Worm (Caenorhabditis elegans) whole organism, L1 larva: ENCODE measurements around the gene acl-3.

Source experiments
- C04F5.9 ChIP-seq: sonication (generic microtip); optimal IDR thresholded peaks from 2 replicates; lab custom pipeline; 2016; ENCODE audit warnings: missing genetic modification characterization, missing compliant biosample characterization
- C34B4.2 ChIP-seq: sonication (generic microtip); optimal IDR thresholded peaks from 2 replicates; lab custom pipeline; 2017; ENCODE audit warnings: mild to moderate bottlenecking, missing genetic modification characterization, missing compliant biosample characterization
- F16B12.6 ChIP-seq: fragments of 150-350 bp; optimal IDR thresholded peaks from 2 replicates; lab custom pipeline; 2014; ENCODE audit warnings: missing biosample characterization, missing genetic modification characterization
- Y116A8C.19 ChIP-seq: sonication (generic microtip); optimal IDR thresholded peaks from 2 replicates; lab custom pipeline; 2016; ENCODE audit warnings: missing compliant biosample characterization, missing genetic modification characterization, borderline replicate concordance
- alr-1 ChIP-seq: fragments of 200-800 bp; sonication (Bioruptor generic); optimal IDR thresholded peaks from 2 replicates; lab custom pipeline; 2018; ENCODE audit warnings: borderline replicate concordance, mild to moderate bottlenecking, missing genetic modification characterization, missing compliant biosample characterization
- aly-2 ChIP-seq: fragments of 150-350 bp; optimal IDR thresholded peaks from 2 replicates; lab custom pipeline; 2014; ENCODE audit warnings: missing biosample characterization, missing genetic modification characterization
- blmp-1 ChIP-seq: fragments of 150-350 bp; optimal IDR thresholded peaks from 2 replicates; lab custom pipeline; 2014; ENCODE audit warnings: missing biosample characterization, missing genetic modification characterization
- ceh-63 ChIP-seq: fragments of 200-800 bp; sonication (Bioruptor generic); optimal IDR thresholded peaks from 2 replicates; lab custom pipeline; 2018; ENCODE audit warnings: mild to moderate bottlenecking, missing genetic modification characterization, missing compliant biosample characterization
- ceh-82 ChIP-seq, 3 experiments: fragments of 150-350 bp in 1 of 3; sonication (generic microtip) in 2 of 3; optimal IDR thresholded peaks; 2 replicates each; lab custom pipeline; 2014 to 2017; ENCODE audit warnings: missing biosample characterization in 3 of 3, missing genetic modification characterization in 3 of 3
- ces-1 ChIP-seq: fragments of 150-350 bp; optimal IDR thresholded peaks from 2 replicates; lab custom pipeline; 2014; ENCODE audit warnings: missing biosample characterization, missing genetic modification reagents, missing genetic modification characterization
- dpl-1 ChIP-seq, 3 experiments: fragments of 150-350 bp in 2 of 3; sonication (generic microtip) in 1 of 3; optimal IDR thresholded peaks; 2 replicates each; lab custom pipeline; 2014 to 2017; ENCODE audit warnings: missing biosample characterization in 3 of 3, missing genetic modification characterization in 3 of 3, missing genetic modification reagents in 3 of 3
- efl-1 ChIP-seq, 4 experiments: fragments of 150-350 bp; optimal IDR thresholded peaks in 3 of 4; peaks in 1 of 4; 1 replicate in 1 of 4; 2 replicates in 3 of 4; lab custom pipeline; 2014; ENCODE audit warnings: missing biosample characterization in 2 of 4, missing genetic modification characterization in 2 of 4, missing genetic modification reagents in 2 of 4
- efl-3 ChIP-seq: fragments of 200-800 bp; sonication (Bioruptor generic); optimal IDR thresholded peaks from 2 replicates; lab custom pipeline; 2018; ENCODE audit warnings: mild to moderate bottlenecking, missing genetic modification characterization, missing compliant biosample characterization
- egl-27 ChIP-seq, 2 experiments: fragments of 150-350 bp in 1 of 2; sonication (generic microtip); optimal IDR thresholded peaks; 3 replicates each; lab custom pipeline; 2017 to 2018; ENCODE audit warnings: missing biosample characterization in 2 of 2, missing genetic modification characterization in 2 of 2, missing genetic modification reagents in 2 of 2
- ets-5 ChIP-seq: fragments of 200-800 bp; sonication (Bioruptor generic); IDR thresholded peaks from 2 replicates; pipeline ENCODE4 v1.3.6; 2022; ENCODE audit warnings: missing genetic modification characterization, missing compliant biosample characterization
- fkh-10 ChIP-seq: sonication (generic microtip); optimal IDR thresholded peaks from 2 replicates; lab custom pipeline; 2017; ENCODE audit warnings: missing biosample characterization, missing genetic modification reagents, missing genetic modification characterization
- fkh-4 ChIP-seq: sonication (generic microtip); optimal IDR thresholded peaks from 2 replicates; lab custom pipeline; 2016; ENCODE audit warnings: missing compliant biosample characterization, missing genetic modification characterization, borderline replicate concordance
- hlh-4 ChIP-seq: sonication (generic microtip); optimal IDR thresholded peaks from 2 replicates; lab custom pipeline; 2016; ENCODE audit warnings: mild to moderate bottlenecking, missing genetic modification characterization, missing compliant biosample characterization
- hpl-2 ChIP-seq: fragments of 150-350 bp; optimal IDR thresholded peaks from 2 replicates; lab custom pipeline; 2014; ENCODE audit warnings: missing biosample characterization, missing genetic modification reagents, missing genetic modification characterization
- lin-15B ChIP-seq: fragments of 150-350 bp; sonication (generic microtip); optimal IDR thresholded peaks from 3 replicates; lab custom pipeline; 2014; ENCODE audit warnings: missing biosample characterization, missing genetic modification characterization
- lin-35 ChIP-seq, 2 experiments: fragments of 150-350 bp; optimal IDR thresholded peaks; 2 replicates each; lab custom pipeline; 2014; ENCODE audit warnings: missing biosample characterization in 2 of 2, missing genetic modification characterization in 2 of 2, missing genetic modification reagents in 2 of 2
- lsy-2 ChIP-seq, 2 experiments: fragments of 150-350 bp; optimal IDR thresholded peaks; 2 replicates each; lab custom pipeline; 2014; ENCODE audit warnings: missing biosample characterization in 2 of 2, missing genetic modification characterization in 2 of 2
- mab-9 ChIP-seq: fragments of 200-800 bp; sonication (Bioruptor generic); IDR thresholded peaks from 2 replicates; pipeline ENCODE4 v1.3.6; 2022; ENCODE audit warnings: missing genetic modification reagents, missing genetic modification characterization, missing compliant biosample characterization
- mef-2 ChIP-seq: fragments of 150-350 bp; optimal IDR thresholded peaks from 2 replicates; lab custom pipeline; 2014; ENCODE audit warnings: missing biosample characterization, missing genetic modification characterization
- nhr-11 ChIP-seq: fragments of 150-350 bp; optimal IDR thresholded peaks from 2 replicates; lab custom pipeline; 2014; ENCODE audit warnings: missing biosample characterization, missing genetic modification characterization
- nhr-19 ChIP-seq: fragments of 200-800 bp; sonication (Bioruptor generic); conservative IDR thresholded peaks from 2 replicates; pipeline ENCODE4 v1.3.6; 2022; ENCODE audit warnings: missing genetic modification characterization, missing compliant biosample characterization
- nhr-237 ChIP-seq: fragments of 150-350 bp; optimal IDR thresholded peaks from 2 replicates; lab custom pipeline; 2014; ENCODE audit warnings: missing biosample characterization, missing genetic modification characterization
- nhr-28 ChIP-seq: fragments of 150-350 bp; optimal IDR thresholded peaks from 2 replicates; lab custom pipeline; 2014; ENCODE audit warnings: missing biosample characterization, missing genetic modification characterization
- nhr-71 ChIP-seq: sonication (generic microtip); optimal IDR thresholded peaks from 2 replicates; lab custom pipeline; 2016; ENCODE audit warnings: mild to moderate bottlenecking, missing genetic modification characterization, moderate library complexity, missing compliant biosample characterization
- nhr-76 ChIP-seq: sonication (generic microtip); optimal IDR thresholded peaks from 2 replicates; lab custom pipeline; 2017; ENCODE audit warnings: missing biosample characterization, missing genetic modification characterization
- nhr-85 ChIP-seq: sonication (generic microtip); peaks from one replicate; lab custom pipeline; 2016; ENCODE audit warnings: missing genetic modification characterization, inconsistent platforms, missing compliant biosample characterization
- nhr-90 ChIP-seq: sonication (generic microtip); optimal IDR thresholded peaks from 2 replicates; lab custom pipeline; 2016; ENCODE audit warnings: mild to moderate bottlenecking, missing genetic modification characterization, missing compliant biosample characterization; ENCODE audit not compliant: poor library complexity
- pax-3 ChIP-seq: fragments of 200-800 bp; sonication (Bioruptor generic); optimal IDR thresholded peaks from 2 replicates; lab custom pipeline; 2018; ENCODE audit warnings: mild to moderate bottlenecking, missing genetic modification characterization, moderate library complexity, missing compliant biosample characterization
- rnt-1 ChIP-seq: sonication (generic microtip); optimal IDR thresholded peaks from 2 replicates; lab custom pipeline; 2016; ENCODE audit warnings: mild to moderate bottlenecking, missing genetic modification characterization, moderate library complexity, missing compliant biosample characterization
- skn-1 ChIP-seq: fragments of 150-350 bp; optimal IDR thresholded peaks from 2 replicates; lab custom pipeline; 2014; ENCODE audit warnings: missing biosample characterization, missing genetic modification characterization
- sox-4 ChIP-seq: sonication (generic microtip); optimal IDR thresholded peaks from 2 replicates; lab custom pipeline; 2016; ENCODE audit warnings: missing genetic modification characterization, missing compliant biosample characterization
- sptf-1 ChIP-seq: fragments of 150-350 bp; optimal IDR thresholded peaks from 2 replicates; lab custom pipeline; 2014; ENCODE audit warnings: missing biosample characterization, missing genetic modification characterization
- tbx-2 ChIP-seq: sonication (generic microtip); optimal IDR thresholded peaks from 2 replicates; lab custom pipeline; 2016; ENCODE audit warnings: missing genetic modification characterization, missing compliant biosample characterization
- tlp-1 ChIP-seq: fragments of 150-350 bp; optimal IDR thresholded peaks from 2 replicates; lab custom pipeline; 2014; ENCODE audit warnings: missing biosample characterization, missing genetic modification characterization
- unc-62 ChIP-seq: fragments of 150-350 bp; optimal IDR thresholded peaks from 2 replicates; lab custom pipeline; 2014; ENCODE audit warnings: missing biosample characterization, missing genetic modification reagents, missing genetic modification characterization
- unc-98 ChIP-seq: fragments of 200-800 bp; sonication (Bioruptor generic); IDR thresholded peaks from 2 replicates; pipeline ENCODE4 v1.3.6; 2022; ENCODE audit warnings: missing genetic modification characterization, missing compliant biosample characterization
- xbp-1 ChIP-seq: sonication (generic microtip); optimal IDR thresholded peaks from 2 replicates; lab custom pipeline; 2016; ENCODE audit warnings: missing genetic modification characterization, missing compliant biosample characterization
- zag-1 ChIP-seq: fragments of 150-350 bp; optimal IDR thresholded peaks from 2 replicates; lab custom pipeline; 2014; ENCODE audit warnings: missing biosample characterization, missing genetic modification characterization
- zip-4 ChIP-seq: fragments of 200-800 bp; sonication (Bioruptor generic); optimal IDR thresholded peaks from 2 replicates; lab custom pipeline; 2018; ENCODE audit warnings: mild to moderate bottlenecking, missing genetic modification characterization, moderate library complexity, missing compliant biosample characterization
- ztf-11 ChIP-seq, 2 experiments: sonication (generic microtip); optimal IDR thresholded peaks; 2 replicates each; lab custom pipeline; 2016 to 2017; ENCODE audit warnings: missing genetic modification characterization in 2 of 2, missing biosample characterization in 1 of 2, missing compliant biosample characterization in 1 of 2
- ztf-4 ChIP-seq: fragments of 150-350 bp; optimal IDR thresholded peaks from 2 replicates; lab custom pipeline; 2014; ENCODE audit warnings: missing biosample characterization, missing genetic modification characterization

Gene acl-3

ce11 chrIV:11665010-11665409 is 13.2 kb upstream of the acl-3 start, which contains the start of gene ZK809.9:
Gene ZK809.9 (plus strand): TSS chrIV:11665310.
- TF ChIP-seq nhr-71: no peak
- no peak for TF ChIP-seq efl-3 (GFP tag; lab: Kevin White, UChicago)
- no peak for TF ChIP-seq unc-98 (GFP tag; lab: Robert Waterston, UW)
- TF ChIP-seq nhr-76 (tag; lab: Kevin White, UChicago): no peak
- TF ChIP-seq hpl-2 (GFP tag; lab: Kevin White, UChicago): no peak
- no peak for TF ChIP-seq aly-2
- TF ChIP-seq unc-62 (GFP tag; lab: Kevin White, UChicago): no peak
- TF ChIP-seq fkh-10: no peak
- TF ChIP-seq C04F5.9: no peak
- no peak for TF ChIP-seq lin-35 (GFP tag; optimal IDR thresholded peaks at IDR 0.05; lab: Kevin White, UChicago)

ce11 chrIV:11659794-11660312 is 8.0 kb upstream of the acl-3 start, which contains the start of gene ZK792.1:
Gene ZK792.1 (plus strand): TSS chrIV:11659844.
- no peak for TF ChIP-seq ztf-4 (tag; lab: Kevin White, UChicago)
- no peak for TF ChIP-seq zag-1 (tag; lab: Kevin White, UChicago)
- no peak for TF ChIP-seq ceh-63 (GFP tag; lab: Kevin White, UChicago)
- no peak for TF ChIP-seq nhr-19 (GFP tag; lab: Robert Waterston, UW)
- TF ChIP-seq aly-2: no peak
- no peak for TF ChIP-seq tlp-1 (tag; lab: Kevin White, UChicago)
- no peak for TF ChIP-seq zip-4 (GFP tag; lab: Kevin White, UChicago)
- no peak for TF ChIP-seq nhr-11 (tag; lab: Kevin White, UChicago)
- TF ChIP-seq sptf-1: no peak
- TF ChIP-seq ets-5 (GFP tag; lab: Robert Waterston, UW): no peak
- no peak for TF ChIP-seq nhr-85 (tag; lab: Kevin White, UChicago)
- no peak for TF ChIP-seq rnt-1 (tag; lab: Kevin White, UChicago)
- no peak for TF ChIP-seq fkh-10
- no peak for TF ChIP-seq egl-27 (tag; optimal IDR thresholded peaks at IDR 0.05; lab: Kevin White, UChicago)
- no peak for TF ChIP-seq ces-1 (GFP tag; lab: Kevin White, UChicago)
- no peak for TF ChIP-seq xbp-1
- TF ChIP-seq nhr-237 (tag; lab: Kevin White, UChicago): no peak
- no peak for TF ChIP-seq ceh-82 (tag; optimal IDR thresholded peaks at IDR 0.05; lab: Kevin White, UChicago)
- no peak for TF ChIP-seq F16B12.6 (tag; lab: Kevin White, UChicago)
- no peak for TF ChIP-seq mab-9 (GFP tag; lab: Robert Waterston, UW)

ce11 chrIV:11656144-11656780 is 4.4 kb upstream of the acl-3 start, which contains the start of gene ZK809.5:
Gene ZK809.5 (plus strand): TSS chrIV:11656730.
- TF ChIP-seq hlh-4 (no peak), nhr-71 (peak; percentile 0), alr-1 (tag; lab: Kevin White, UChicago) (no peak), lsy-2 (tag; optimal IDR thresholded peaks at IDR 0.05; lab: Kevin White, UChicago) (peak in 1 of 2 experiments; percentile 41), ztf-11 (tag; optimal IDR thresholded peaks at IDR 0.05; lab: Kevin White, UChicago) (no peak), mab-9 (GFP tag; lab: Robert Waterston, UW) (no peak), nhr-90 (tag; lab: Kevin White, UChicago) (no peak), lin-35 (GFP tag; optimal IDR thresholded peaks at IDR 0.05; lab: Kevin White, UChicago) (peak in 1 of 2 experiments; percentile 10), hpl-2 (GFP tag; lab: Kevin White, UChicago) (no peak), nhr-28 (tag; lab: Kevin White, UChicago) (no peak), pax-3 (tag; lab: Kevin White, UChicago) (no peak), dpl-1 (GFP tag; optimal IDR thresholded peaks at IDR 0.05; lab: Kevin White, UChicago) (peak in 1 of 3 experiments; percentile 20), tbx-2 (tag; lab: Kevin White, UChicago) (no peak), blmp-1 (tag; lab: Kevin White, UChicago) (peak; percentile 24), lin-15B (tag; lab: Kevin White, UChicago) (no peak), zag-1 (tag; lab: Kevin White, UChicago) (no peak), Y116A8C.19 (no peak), skn-1 (peak; percentile 13), efl-1 (optimal IDR thresholded peaks at IDR 0.05; lab: Kevin White, UChicago) (no peak), efl-1 (GFP tag; optimal IDR thresholded peaks at IDR 0.05 in 1 of 2; lab: Kevin White, UChicago) (peak in 1 of 2 experiments; percentile 72), fkh-4 (tag; lab: Kevin White, UChicago) (no peak), C34B4.2 (tag; lab: Kevin White, UChicago) (no peak), sox-4 (tag; lab: Kevin White, UChicago) (no peak), mef-2 (tag; lab: Kevin White, UChicago) (no peak), nhr-85 (tag; lab: Kevin White, UChicago) (no peak)
